Worm (Caenorhabditis elegans): ENCODE results near the gene odc-1.

Gene odc-1

DNA sequence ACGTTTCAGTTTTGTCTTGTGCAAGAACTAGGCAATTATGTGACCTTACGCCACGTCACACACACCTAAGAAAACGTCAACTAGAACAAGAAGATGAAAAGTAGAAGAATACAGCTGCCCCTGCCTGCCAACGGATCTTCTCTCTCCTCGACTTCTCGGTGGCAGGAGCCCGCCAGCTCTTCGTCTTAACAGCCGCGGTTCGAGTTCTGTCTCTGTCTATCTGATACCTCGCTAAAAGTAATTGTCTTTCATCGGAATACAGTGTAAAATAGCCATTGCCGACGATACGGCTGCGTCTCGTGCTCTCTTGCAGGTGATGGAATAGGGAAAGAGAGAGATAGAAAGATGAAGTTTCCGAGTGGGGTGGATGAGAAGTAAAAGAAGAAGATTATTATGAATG lies 30.3 kb upstream of the odc-1 start:
- TF ChIP-seq nfya-1 (tag; optimal IDR thresholded peaks at IDR 0.05; ENCODE audit: insufficient read depth), result peak; percentile 4
- no peak for TF ChIP-seq ZK546.5 (tag; optimal IDR thresholded peaks at IDR 0.05)

DNA sequence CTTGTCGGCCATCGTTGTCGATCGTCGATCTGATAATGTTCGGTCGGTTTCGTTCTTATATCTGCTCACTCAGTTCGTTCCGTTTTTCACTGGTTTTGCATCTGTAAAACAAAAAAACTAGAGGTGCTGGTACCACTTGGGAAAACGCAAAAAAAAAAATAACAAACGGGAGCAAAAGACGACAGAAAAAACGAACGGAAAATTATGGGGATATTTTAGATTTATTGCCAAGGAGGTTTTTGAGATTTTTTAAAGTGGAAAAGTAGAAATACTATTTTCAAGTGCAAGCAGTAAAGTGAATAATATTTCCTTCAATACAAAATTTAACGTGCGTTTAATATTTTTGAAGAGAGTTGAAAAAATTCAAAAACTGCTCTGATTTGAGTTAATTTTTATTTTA lies 28.9 kb upstream of the odc-1 start, which contains the start of gene unc-68:
TSS of gene unc-68 (minus strand) at position 101 of the 400 bp plus-strand sequence.
- TF ChIP-seq elt-2 (tag; optimal IDR thresholded peaks at IDR 0.05) (no peak), ama-1 (optimal IDR thresholded peaks at IDR 0.05) (no peak), nhr-12 (tag; optimal IDR thresholded peaks at IDR 0.05) (no peak), elt-3 (tag; optimal IDR thresholded peaks at IDR 0.05) (no peak), tbx-2 (tag; optimal IDR thresholded peaks at IDR 0.05) (no peak), daf-12 (tag; optimal IDR thresholded peaks at IDR 0.05) (no peak), nhr-76 (tag; optimal IDR thresholded peaks at IDR 0.05) (no peak)

DNA sequence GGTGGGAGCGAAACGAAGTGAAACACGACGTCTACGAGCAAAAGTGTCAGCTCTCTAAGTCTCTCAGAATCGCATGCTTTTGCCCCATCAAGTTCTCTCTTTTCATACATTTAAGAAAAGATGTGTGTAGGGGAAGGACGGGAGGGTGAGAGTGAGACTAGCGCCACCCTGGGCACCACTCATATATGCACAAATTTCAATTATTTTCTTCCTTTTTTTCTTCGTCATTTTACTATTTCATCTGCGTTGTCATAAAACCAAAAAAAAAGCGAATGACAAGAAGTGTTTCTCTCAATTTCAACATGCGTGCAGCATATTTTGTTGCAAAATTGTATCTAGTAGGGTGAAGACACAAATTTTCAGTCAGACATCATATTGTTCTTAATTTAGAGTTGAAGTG lies 26.6 kb upstream of the odc-1 start:
- TF ChIP-seq lin-15B (tag; optimal IDR thresholded peaks at IDR 0.05) (no peak), ceh-16 (tag; optimal IDR thresholded peaks at IDR 0.05) (no peak), ama-1 (optimal IDR thresholded peaks at IDR 0.05) (no peak), fkh-2 (tag; optimal IDR thresholded peaks at IDR 0.05) (no peak), nfya-1 (tag; optimal IDR thresholded peaks at IDR 0.05; ENCODE audit: insufficient read depth) (no peak), ztf-11 (tag; optimal IDR thresholded peaks at IDR 0.05) (no peak), mml-1 (tag; optimal IDR thresholded peaks at IDR 0.05) (no peak), nhr-11 (tag; optimal IDR thresholded peaks at IDR 0.05) (no peak), zag-1 (tag; optimal IDR thresholded peaks at IDR 0.05) (no peak), unc-62 (GFP tag; optimal IDR thresholded peaks at IDR 0.05) (no peak), daf-12 (tag; optimal IDR thresholded peaks at IDR 0.05) (no peak), lin-39 (tag; optimal IDR thresholded peaks at IDR 0.05) (no peak), ZK546.5 (tag; optimal IDR thresholded peaks at IDR 0.05) (no peak), nhr-67 (tag; optimal IDR thresholded peaks at IDR 0.05) (no peak), ceh-28 (tag; optimal IDR thresholded peaks at IDR 0.05) (no peak), mdl-1 (tag; optimal IDR thresholded peaks at IDR 0.05) (no peak), nhr-25 (tag; optimal IDR thresholded peaks at IDR 0.05) (no peak), hmg-11 (tag; optimal IDR thresholded peaks at IDR 0.05) (no peak), snpc-4 (tag; optimal IDR thresholded peaks at IDR 0.05) (no peak), egl-5 (tag; optimal IDR thresholded peaks at IDR 0.05) (no peak)

DNA sequence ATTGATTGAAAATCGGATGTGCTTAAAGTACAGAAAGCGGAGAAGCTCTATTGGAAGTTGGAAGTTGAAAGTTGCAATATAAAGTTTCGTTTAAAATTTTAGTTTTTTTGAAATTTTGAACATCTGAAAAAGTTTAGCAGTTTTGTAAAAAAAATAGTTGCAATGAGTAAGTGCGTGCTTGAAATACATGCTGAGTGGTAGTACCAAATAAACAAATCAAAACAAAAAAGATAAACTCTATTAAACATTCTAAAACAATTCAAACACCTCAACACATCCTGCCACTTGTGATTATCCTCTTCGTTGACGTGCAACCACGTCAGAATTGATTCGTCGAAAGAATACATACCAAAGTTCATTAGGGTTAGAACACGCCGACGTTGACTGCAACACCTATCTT lies 19.2 kb upstream of the odc-1 start:
- no peak for TF ChIP-seq eor-1 (tag; optimal IDR thresholded peaks at IDR 0.05)
- TF ChIP-seq fkh-2 (tag; optimal IDR thresholded peaks at IDR 0.05), result no peak
- TF ChIP-seq nhr-237 (tag; optimal IDR thresholded peaks at IDR 0.05), result no peak
- TF ChIP-seq ama-1 (optimal IDR thresholded peaks at IDR 0.05), result no peak
- TF ChIP-seq nhr-23 (tag; optimal IDR thresholded peaks at IDR 0.05), result no peak
- no peak for TF ChIP-seq ceh-82 (tag; optimal IDR thresholded peaks at IDR 0.05)
- no peak for TF ChIP-seq fkh-10 (GFP tag; optimal IDR thresholded peaks at IDR 0.05)
- TF ChIP-seq ceh-28 (tag; optimal IDR thresholded peaks at IDR 0.05), result no peak
- no peak for TF ChIP-seq nhr-12 (tag; optimal IDR thresholded peaks at IDR 0.05)
- TF ChIP-seq pqm-1 (tag; optimal IDR thresholded peaks at IDR 0.05), result no peak
- TF ChIP-seq nfya-1 (tag; optimal IDR thresholded peaks at IDR 0.05; ENCODE audit: insufficient read depth), result no peak
- no peak for TF ChIP-seq nhr-28 (tag; optimal IDR thresholded peaks at IDR 0.05)
- TF ChIP-seq pha-4 (tag; optimal IDR thresholded peaks at IDR 0.05), result no peak
- TF ChIP-seq unc-39 (tag; optimal IDR thresholded peaks at IDR 0.05), result no peak
- TF ChIP-seq nhr-25 (tag; optimal IDR thresholded peaks at IDR 0.05), result no peak
- no peak for TF ChIP-seq ceh-16 (tag; optimal IDR thresholded peaks at IDR 0.05)
- TF ChIP-seq nhr-77 (tag; optimal IDR thresholded peaks at IDR 0.05), result no peak
- TF ChIP-seq egl-27 (tag; optimal IDR thresholded peaks at IDR 0.05), result no peak

DNA sequence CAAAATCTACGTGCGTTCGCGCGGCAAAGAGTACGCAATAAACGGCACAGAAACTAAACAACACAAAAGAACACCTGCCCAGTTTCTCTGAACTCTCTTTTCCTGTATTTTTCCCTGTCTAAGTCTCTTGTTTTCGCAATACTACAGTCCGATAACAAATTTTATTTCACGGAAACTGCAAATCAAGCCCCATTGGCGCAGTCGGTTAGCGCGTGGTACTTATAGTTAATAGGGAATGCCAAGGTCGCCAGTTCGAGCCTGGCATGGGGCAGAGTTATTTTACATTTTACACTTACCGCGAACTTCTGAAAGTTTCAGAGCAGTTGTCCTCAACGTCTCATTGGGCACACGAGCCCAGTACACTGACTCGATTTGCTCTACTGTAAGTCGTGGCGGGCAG lies 17.3 kb upstream of the odc-1 start:
- TF ChIP-seq nhr-237 (tag; optimal IDR thresholded peaks at IDR 0.05), result no peak
- TF ChIP-seq jun-1 (tag; optimal IDR thresholded peaks at IDR 0.05), result no peak
- no peak for TF ChIP-seq nhr-23 (tag; optimal IDR thresholded peaks at IDR 0.05)
- TF ChIP-seq egl-5 (tag; optimal IDR thresholded peaks at IDR 0.05), result no peak
- no peak for TF ChIP-seq pha-4 (tag; optimal IDR thresholded peaks at IDR 0.05)
- no peak for TF ChIP-seq elt-1 (tag; optimal IDR thresholded peaks at IDR 0.05)
- no peak for TF ChIP-seq fkh-10 (GFP tag; optimal IDR thresholded peaks at IDR 0.05)
- TF ChIP-seq nhr-67 (tag; optimal IDR thresholded peaks at IDR 0.05), result no peak
- no peak for TF ChIP-seq nhr-28 (tag; optimal IDR thresholded peaks at IDR 0.05)
- no peak for TF ChIP-seq ztf-11 (tag; optimal IDR thresholded peaks at IDR 0.05)
- no peak for TF ChIP-seq mdl-1 (tag; optimal IDR thresholded peaks at IDR 0.05)
- no peak for TF ChIP-seq zag-1 (tag; optimal IDR thresholded peaks at IDR 0.05)

Data from whole organism, L3 larva.